Fruit fly (Drosophila melanogaster) S2 (cell line): ENCODE measurements around the gene Trf4-2.

Experiments
- CG8478 ChIP-seq: fragments of >200 bp; optimal IDR thresholded peaks from 2 replicates; lab custom pipeline; 2018
- CTCF ChIP-seq, 2 experiments: fragments of >200 bp; optimal IDR thresholded peaks; 2 replicates each; lab custom pipeline; 2018

Trf4-2 gene

dm6 chr3R:24924916-24925315 is at the start of gene Trf4-2:
Gene Trf4-2, plus strand, starts transcription at chr3R:24925216.
- TF ChIP-seq CG8478 (lab: Kevin White, UChicago) = no peak
- TF ChIP-seq CTCF (optimal IDR thresholded peaks at IDR 0.05; lab: Kevin White, UChicago) = no peak

dm6 chr3R:24875939-24876842 is 48.8 kb upstream of the Trf4-2 start, which contains the start of gene CG3744:
Gene CG3744, minus strand, starts transcription at chr3R:24876654.
- no peak for TF ChIP-seq CTCF (optimal IDR thresholded peaks at IDR 0.05; lab: Kevin White, UChicago)
- no peak for TF ChIP-seq CG8478 (lab: Kevin White, UChicago)

- TF ChIP-seq CTCF (optimal IDR thresholded peaks at IDR 0.05; lab: Kevin White, UChicago) (no peak), CG8478 (lab: Kevin White, UChicago) (no peak)
Observed at dm6 chr3R:24876843-24877457, 48.1 kb upstream of the Trf4-2 start, which contains the start of the genes CG11089 and CG31381. Gene CG11089, plus strand, starts transcription at chr3R:24877045. Gene CG31381, plus strand, starts transcription at chr3R:24877045.

- TF ChIP-seq CG8478 (lab: Kevin White, UChicago) = no peak
Observed at dm6 chr3R:24878655-24879054, 46.4 kb upstream of the Trf4-2 start.

- no peak for TF ChIP-seq CTCF (optimal IDR thresholded peaks at IDR 0.05; lab: Kevin White, UChicago)
- no peak for TF ChIP-seq CG8478 (lab: Kevin White, UChicago)
Observed at dm6 chr3R:24886470-24886869, 38.5 kb upstream of the Trf4-2 start.

dm6 chr3R:24888418-24888817 is 36.6 kb upstream of the Trf4-2 start:
- TF ChIP-seq CTCF (optimal IDR thresholded peaks at IDR 0.05; lab: Kevin White, UChicago) = no peak
- no peak for TF ChIP-seq CG8478 (lab: Kevin White, UChicago)

dm6 chr3R:24889303-24889892 is 35.6 kb upstream of the Trf4-2 start:
- no peak for TF ChIP-seq CTCF (optimal IDR thresholded peaks at IDR 0.05; lab: Kevin White, UChicago)
- TF ChIP-seq CG8478 (lab: Kevin White, UChicago) = no peak

- TF ChIP-seq CTCF (optimal IDR thresholded peaks at IDR 0.05; lab: Kevin White, UChicago) (no peak), CG8478 (lab: Kevin White, UChicago) (no peak)
Observed at dm6 chr3R:24890217-24890616, 34.8 kb upstream of the Trf4-2 start.

- TF ChIP-seq CTCF (optimal IDR thresholded peaks at IDR 0.05; lab: Kevin White, UChicago) (no peak), CG8478 (lab: Kevin White, UChicago) (no peak)
Observed at dm6 chr3R:24890919-24891318, 34.1 kb upstream of the Trf4-2 start.

- no peak for TF ChIP-seq CG8478 (lab: Kevin White, UChicago)
Observed at dm6 chr3R:24893320-24893955, 31.6 kb upstream of the Trf4-2 start.

dm6 chr3R:24894419-24895206 is 30.4 kb upstream of the Trf4-2 start, which contains the start of the genes CG31121 and CG11069:
Gene CG31121, minus strand, starts transcription at chr3R:24894605.
Gene CG11069, plus strand, starts transcription at chr3R:24894742.
- no peak for TF ChIP-seq CG8478 (lab: Kevin White, UChicago)
- no peak for TF ChIP-seq CTCF (optimal IDR thresholded peaks at IDR 0.05; lab: Kevin White, UChicago)

- TF ChIP-seq CTCF (optimal IDR thresholded peaks at IDR 0.05; lab: Kevin White, UChicago) = no peak
- no peak for TF ChIP-seq CG8478 (lab: Kevin White, UChicago)
Observed at dm6 chr3R:24900816-24901215, 24.2 kb upstream of the Trf4-2 start, which contains the start of gene CG10845. Gene CG10845, plus strand, starts transcription at chr3R:24901116.

- no peak for TF ChIP-seq CTCF (optimal IDR thresholded peaks at IDR 0.05; lab: Kevin White, UChicago)
- no peak for TF ChIP-seq CG8478 (lab: Kevin White, UChicago)
Observed at dm6 chr3R:24905959-24906634, 18.9 kb upstream of the Trf4-2 start, which contains the start of gene CG13643. Gene CG13643, minus strand, starts transcription at chr3R:24906004.
